Fruit fly (Drosophila melanogaster) whole organism, embryonic: ENCODE measurements around the gene Ythdc1.
A peak's percentile ranks its signal among the peaks of the same experiment; 100 is the strongest.

ENCODE experiments used
- Adf1 ChIP-seq: fragments of 200-800 bp; sonication (Bioruptor generic); IDR thresholded peaks from 2 replicates; pipeline ENCODE4 v1.3.6; 2022; ENCODE audit warnings: missing biosample characterization, missing genetic modification characterization
- Atf-2 ChIP-seq: fragments of 200-800 bp; sonication (Bioruptor generic); optimal IDR thresholded peaks from 2 replicates; lab custom pipeline; 2016; ENCODE audit warnings: missing biosample characterization, missing genetic modification characterization
- CG10267 ChIP-seq: fragments of 200-800 bp; sonication (Bioruptor generic); optimal IDR thresholded peaks from 2 replicates; lab custom pipeline; 2018; ENCODE audit warnings: missing biosample characterization, mild to moderate bottlenecking, missing genetic modification characterization, moderate library complexity
- CG10565 ChIP-seq: fragments of 200-800 bp; sonication (Bioruptor generic); optimal IDR thresholded peaks from 3 replicates; lab custom pipeline; 2016; ENCODE audit warnings: missing biosample characterization, mild to moderate bottlenecking, missing genetic modification characterization
- CG10959 ChIP-seq: fragments of 200-800 bp; sonication (Bioruptor generic); IDR thresholded peaks from 2 replicates; pipeline ENCODE4 v1.3.6; 2022; ENCODE audit warnings: missing biosample characterization, missing genetic modification characterization
- CG12299 ChIP-seq: fragments of 200-800 bp; sonication (Bioruptor generic); optimal IDR thresholded peaks from 2 replicates; lab custom pipeline; 2018; ENCODE audit warnings: missing biosample characterization, mild to moderate bottlenecking, missing genetic modification characterization
- CG1233 ChIP-seq: fragments of 200-800 bp; sonication (Bioruptor generic); optimal IDR thresholded peaks from 4 replicates; lab custom pipeline; 2018; ENCODE audit warnings: missing biosample characterization, mild to moderate bottlenecking, missing genetic modification characterization
- CG13123 ChIP-seq: fragments of 200-800 bp; sonication (Bioruptor generic); optimal IDR thresholded peaks from 2 replicates; lab custom pipeline; 2016; ENCODE audit warnings: missing biosample characterization, missing genetic modification characterization
- CG14441 ChIP-seq: fragments of 200-800 bp; sonication (Bioruptor generic); IDR thresholded peaks from 2 replicates; pipeline ENCODE4 v1.3.6; 2022; ENCODE audit warnings: missing biosample characterization, missing genetic modification characterization
- CG15269 ChIP-seq: fragments of 200-800 bp; sonication (Bioruptor generic); optimal IDR thresholded peaks from 2 replicates; lab custom pipeline; 2018; ENCODE audit warnings: missing biosample characterization, mild to moderate bottlenecking, missing genetic modification characterization, moderate library complexity
- CG16813 ChIP-seq: fragments of 200-800 bp; sonication (Bioruptor generic); IDR thresholded peaks from 3 replicates; pipeline ENCODE4 v1.3.6; 2022; ENCODE audit warnings: missing biosample characterization, missing genetic modification characterization; ENCODE audit not compliant: partially characterized antibody
- CG17186 ChIP-seq: fragments of 200-800 bp; sonication (Bioruptor generic); optimal IDR thresholded peaks from 3 replicates; lab custom pipeline; 2017; ENCODE audit warnings: missing biosample characterization, missing genetic modification reagents, missing genetic modification characterization
- CG17612 ChIP-seq: fragments of 200-800 bp; sonication (Bioruptor generic); IDR thresholded peaks from 2 replicates; pipeline ENCODE4 v1.3.6; 2022; ENCODE audit warnings: missing biosample characterization, missing genetic modification characterization
- CG18619 ChIP-seq: fragments of 200-800 bp; sonication (Bioruptor generic); optimal IDR thresholded peaks from 3 replicates; lab custom pipeline; 2017; ENCODE audit warnings: missing biosample characterization, mild to moderate bottlenecking, missing genetic modification characterization
- CG2712 ChIP-seq: fragments of 200-800 bp; optimal IDR thresholded peaks from 3 replicates; lab custom pipeline; 2019; ENCODE audit warnings: missing biosample characterization, mild to moderate bottlenecking, missing genetic modification characterization, moderate library complexity
- CG3163 ChIP-seq: fragments of 200-800 bp; sonication (Bioruptor generic); optimal IDR thresholded peaks from 3 replicates; lab custom pipeline; 2016; ENCODE audit warnings: missing biosample characterization, missing genetic modification characterization
- CG32532 ChIP-seq: fragments of 200-800 bp; sonication (Bioruptor generic); IDR thresholded peaks from 2 replicates; pipeline ENCODE4 v1.3.6; 2022; ENCODE audit warnings: missing biosample characterization, missing genetic modification characterization
- CG3847 ChIP-seq: fragments of 200-800 bp; sonication (Bioruptor generic); IDR thresholded peaks from 2 replicates; pipeline ENCODE4 v1.3.6; 2022; ENCODE audit warnings: missing biosample characterization, missing genetic modification characterization
- CG6854 ChIP-seq: fragments of 200-800 bp; sonication (Bioruptor generic); optimal IDR thresholded peaks from 3 replicates; lab custom pipeline; 2017; ENCODE audit warnings: missing biosample characterization, mild to moderate bottlenecking, missing genetic modification characterization
- HLHmδ ChIP-seq: fragments of 200-800 bp; sonication (Bioruptor generic); optimal IDR thresholded peaks from 2 replicates; lab custom pipeline; 2018; ENCODE audit warnings: missing biosample characterization, mild to moderate bottlenecking, missing genetic modification characterization, moderate library complexity
- Jarid2 ChIP-seq: fragments of 200-800 bp; sonication (Bioruptor generic); optimal IDR thresholded peaks from 3 replicates; lab custom pipeline; 2017; ENCODE audit warnings: mild to moderate bottlenecking, missing biosample characterization, missing genetic modification reagents, missing genetic modification characterization
- Med ChIP-seq: fragments of 200-800 bp; sonication (Bioruptor generic); peaks from one replicate; lab custom pipeline; 2016; ENCODE audit warnings: missing biosample characterization, missing genetic modification characterization, mild to moderate bottlenecking, inconsistent platforms, moderate library complexity
- Meics ChIP-seq: fragments of 200-800 bp; sonication (Bioruptor generic); optimal IDR thresholded peaks from 2 replicates; lab custom pipeline; 2017; ENCODE audit warnings: missing biosample characterization, mild to moderate bottlenecking, missing genetic modification characterization
- NC2α ChIP-seq: fragments of 200-800 bp; sonication (Bioruptor generic); optimal IDR thresholded peaks from 2 replicates; lab custom pipeline; 2016; ENCODE audit warnings: missing biosample characterization, missing genetic modification characterization
- NC2β ChIP-seq: fragments of 200-800 bp; sonication (Bioruptor generic); optimal IDR thresholded peaks from 2 replicates; lab custom pipeline; 2016; ENCODE audit warnings: missing biosample characterization, missing genetic modification characterization
- NfI ChIP-seq: fragments of 200-800 bp; sonication (Bioruptor generic); optimal IDR thresholded peaks from 3 replicates; lab custom pipeline; 2018; ENCODE audit warnings: missing biosample characterization, mild to moderate bottlenecking, missing genetic modification characterization, moderate library complexity
- Opbp ChIP-seq: fragments of 200-800 bp; sonication (Bioruptor generic); IDR thresholded peaks from 3 replicates; pipeline ENCODE4 v1.3.6; 2022; ENCODE audit warnings: missing biosample characterization, missing genetic modification characterization; ENCODE audit not compliant: partially characterized antibody
- Sry-β ChIP-seq: fragments of 200-800 bp; sonication (Bioruptor generic); optimal IDR thresholded peaks from 2 replicates; lab custom pipeline; 2018; ENCODE audit warnings: missing biosample characterization, mild to moderate bottlenecking, missing genetic modification characterization, moderate library complexity
- TFAM ChIP-seq: fragments of 200-800 bp; sonication (Bioruptor generic); optimal IDR thresholded peaks from 2 replicates; lab custom pipeline; 2017; ENCODE audit warnings: missing biosample characterization, missing genetic modification characterization, inconsistent platforms
- al ChIP-seq: fragments of 200-800 bp; sonication (Bioruptor generic); IDR thresholded peaks from 2 replicates; pipeline ENCODE4 v1.3.6; 2022; ENCODE audit warnings: missing biosample characterization, missing genetic modification characterization
- crol ChIP-seq: fragments of 200-800 bp; sonication (Bioruptor generic); IDR thresholded peaks from 2 replicates; pipeline ENCODE4 v1.3.6; 2022; ENCODE audit warnings: missing biosample characterization, missing genetic modification characterization
- dan ChIP-seq: fragments of 200-800 bp; sonication (Bioruptor generic); IDR thresholded peaks from 2 replicates; pipeline ENCODE4 v1.3.6; 2022; ENCODE audit warnings: missing biosample characterization, missing genetic modification characterization
- ewg ChIP-seq: fragments of 200-800 bp; sonication (Bioruptor generic); optimal IDR thresholded peaks from 3 replicates; lab custom pipeline; 2017; ENCODE audit warnings: mild to moderate bottlenecking, missing biosample characterization, missing genetic modification reagents, missing genetic modification characterization
- eyg ChIP-seq: fragments of 200-800 bp; sonication (Bioruptor generic); optimal IDR thresholded peaks from 3 replicates; lab custom pipeline; 2016; ENCODE audit warnings: missing biosample characterization, missing genetic modification characterization
- fd96Cb ChIP-seq: fragments of 200-800 bp; sonication (Bioruptor generic); optimal IDR thresholded peaks from 2 replicates; lab custom pipeline; 2018; ENCODE audit warnings: missing biosample characterization, mild to moderate bottlenecking, missing genetic modification characterization, moderate library complexity
- fru ChIP-seq: fragments of >200 bp; optimal IDR thresholded peaks from 2 replicates; lab custom pipeline; 2017
- hbn ChIP-seq: fragments of 200-800 bp; sonication (Bioruptor generic); IDR thresholded peaks from 2 replicates; pipeline ENCODE4 v1.3.6; 2022; ENCODE audit warnings: missing biosample characterization, missing genetic modification characterization; ENCODE audit not compliant: partially characterized antibody
- ind ChIP-seq: fragments of 200-800 bp; sonication (Bioruptor generic); optimal IDR thresholded peaks from 3 replicates; lab custom pipeline; 2016; ENCODE audit warnings: missing biosample characterization, missing genetic modification characterization
- kay ChIP-seq: fragments of 200-800 bp; sonication (Bioruptor generic); optimal IDR thresholded peaks from 2 replicates; lab custom pipeline; 2016; ENCODE audit warnings: missing biosample characterization, missing genetic modification characterization
- lilli ChIP-seq: fragments of 200-800 bp; sonication (Bioruptor generic); optimal IDR thresholded peaks from 3 replicates; lab custom pipeline; 2016; ENCODE audit warnings: missing biosample characterization, missing genetic modification characterization
- nerfin-2 ChIP-seq: fragments of 200-800 bp; sonication (Bioruptor generic); IDR thresholded peaks from 2 replicates; pipeline ENCODE4 v1.3.6; 2022; ENCODE audit warnings: missing biosample characterization, missing genetic modification characterization; ENCODE audit not compliant: partially characterized antibody
- oc ChIP-seq: fragments of 200-800 bp; sonication (Bioruptor generic); optimal IDR thresholded peaks from 2 replicates; lab custom pipeline; 2018; ENCODE audit warnings: missing biosample characterization, mild to moderate bottlenecking, missing genetic modification characterization, moderate library complexity
- p53 ChIP-seq: fragments of 200-800 bp; sonication (Bioruptor generic); optimal IDR thresholded peaks from 2 replicates; lab custom pipeline; 2016; ENCODE audit warnings: missing biosample characterization, missing genetic modification characterization
- schlank ChIP-seq: fragments of 200-800 bp; sonication (Bioruptor generic); optimal IDR thresholded peaks from 2 replicates; lab custom pipeline; 2018; ENCODE audit warnings: missing biosample characterization, mild to moderate bottlenecking, missing genetic modification characterization
- stwl ChIP-seq: fragments of 200-800 bp; sonication (Bioruptor generic); optimal IDR thresholded peaks from 3 replicates; lab custom pipeline; 2018; ENCODE audit warnings: missing biosample characterization, mild to moderate bottlenecking, missing genetic modification characterization, moderate library complexity
- sug ChIP-seq: fragments of 200-800 bp; optimal IDR thresholded peaks from 2 replicates; lab custom pipeline; 2019; ENCODE audit warnings: missing biosample characterization, mild to moderate bottlenecking, missing genetic modification characterization, moderate library complexity
- tap ChIP-seq: fragments of 200-800 bp; optimal IDR thresholded peaks from 3 replicates; lab custom pipeline; 2019; ENCODE audit warnings: missing biosample characterization, mild to moderate bottlenecking, missing genetic modification characterization, moderate library complexity
- tna ChIP-seq: fragments of 200-800 bp; sonication (Bioruptor generic); IDR thresholded peaks from 2 replicates; pipeline ENCODE4 v1.3.6; 2022; ENCODE audit warnings: missing biosample characterization, missing genetic modification characterization; ENCODE audit not compliant: partially characterized antibody
- trem ChIP-seq: fragments of 200-800 bp; optimal IDR thresholded peaks from 3 replicates; lab custom pipeline; 2019; ENCODE audit warnings: missing biosample characterization, mild to moderate bottlenecking, missing genetic modification characterization, moderate library complexity
- tx ChIP-seq: fragments of 200-800 bp; sonication (Bioruptor generic); optimal IDR thresholded peaks from 2 replicates; lab custom pipeline; 2016; ENCODE audit warnings: missing biosample characterization, missing genetic modification characterization
- wor ChIP-seq: fragments of 200-800 bp; sonication (Bioruptor generic); IDR thresholded peaks from 2 replicates; pipeline ENCODE4 v1.3.6; 2022; ENCODE audit warnings: missing biosample characterization, missing genetic modification characterization

Gene Ythdc1

DNA sequence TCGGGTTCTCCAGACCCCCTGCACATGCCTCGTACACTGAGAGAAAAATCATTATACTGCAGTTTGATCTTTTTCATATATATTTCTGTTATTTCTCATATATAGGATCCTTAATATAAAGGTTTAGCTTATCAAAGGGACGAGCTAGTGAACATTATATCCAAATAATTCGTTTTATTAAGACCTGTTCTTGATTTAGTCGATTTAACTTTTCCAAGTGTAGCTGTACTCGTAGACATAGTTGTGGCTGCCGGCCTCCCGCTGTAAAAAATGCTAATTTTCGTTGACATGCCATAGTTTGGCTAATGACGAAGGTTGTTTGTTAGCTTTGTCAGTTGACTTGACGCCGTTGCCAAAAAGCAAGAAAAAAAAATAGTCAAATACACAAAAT is 8.5 kb upstream of the Ythdc1 start (continued):
- TF ChIP-seq CG12299 (tag; lab: Kevin White, UChicago), result peak; percentile 76
- peak; percentile 94 for TF ChIP-seq CG2712
- TF ChIP-seq tna (GFP tag; lab: Robert Waterston, UW), result no peak
- TF ChIP-seq eyg (GFP tag; lab: Kevin White, UChicago), result peak; percentile 65
- TF ChIP-seq HLHmδ (GFP tag; lab: Kevin White, UChicago), result no peak
- peak; percentile 38 for TF ChIP-seq Adf1 (GFP tag; lab: Robert Waterston, UW)
- TF ChIP-seq al (GFP tag; lab: Robert Waterston, UW), result peak; percentile 81
- no peak for TF ChIP-seq CG16813
- TF ChIP-seq Jarid2 (GFP tag; lab: Kevin White, UChicago), result peak; percentile 22
- peak; percentile 69 for TF ChIP-seq CG6854 (GFP tag; lab: Kevin White, UChicago)
- TF ChIP-seq Atf-2, result peak; percentile 70
- peak; percentile 63 for TF ChIP-seq tx
- peak; percentile 67 for TF ChIP-seq oc (tag; lab: Kevin White, UChicago)
- peak; percentile 60 for TF ChIP-seq NC2α (GFP tag; lab: Kevin White, UChicago)
- TF ChIP-seq Meics, result peak; percentile 85
- TF ChIP-seq lilli (GFP tag; lab: Kevin White, UChicago), result peak; percentile 86
- TF ChIP-seq ewg (GFP tag; lab: Kevin White, UChicago), result peak; percentile 64
- peak; percentile 64 for TF ChIP-seq wor (GFP tag; lab: Robert Waterston, UW)
- TF ChIP-seq CG3847 (GFP tag; lab: Robert Waterston, UW), result peak; percentile 80
- TF ChIP-seq TFAM (GFP tag; lab: Kevin White, UChicago), result peak; percentile 65
- TF ChIP-seq kay (GFP tag; lab: Kevin White, UChicago), result peak; percentile 58
- peak; percentile 90 for TF ChIP-seq sug (tag; lab: Kevin White, UChicago)
- TF ChIP-seq dan, result 0 out of 2 replicates have a peak, but pooled peaks have one; percentile 37
- TF ChIP-seq schlank, result peak; percentile 68
- peak; percentile 81 for TF ChIP-seq CG10959
- peak; percentile 64 for TF ChIP-seq CG17612 (GFP tag; lab: Robert Waterston, UW)
- peak; percentile 75 for TF ChIP-seq CG13123 (GFP tag; lab: Kevin White, UChicago)
- peak; percentile 84 for TF ChIP-seq fd96Cb (tag; lab: Kevin White, UChicago)
- peak; percentile 87 for TF ChIP-seq CG14441 (GFP tag; lab: Robert Waterston, UW)
- no peak for TF ChIP-seq nerfin-2 (GFP tag; lab: Robert Waterston, UW)
- TF ChIP-seq CG18619 (GFP tag; lab: Kevin White, UChicago), result peak; percentile 77
- peak; percentile 68 for TF ChIP-seq NfI
- peak; percentile 34 for TF ChIP-seq stwl (tag; lab: Kevin White, UChicago)
- peak; percentile 85 for TF ChIP-seq CG10267 (tag; lab: Kevin White, UChicago)
- peak; percentile 74 for TF ChIP-seq NC2β (GFP tag; lab: Kevin White, UChicago)
- TF ChIP-seq hbn (GFP tag; lab: Robert Waterston, UW), result no peak
- TF ChIP-seq Opbp (GFP tag; lab: Robert Waterston, UW), result no peak
- peak; percentile 17 for TF ChIP-seq CG3163 (GFP tag; lab: Kevin White, UChicago)
- TF ChIP-seq Med, result peak; percentile 97
- peak; percentile 73 for TF ChIP-seq trem (tag; lab: Kevin White, UChicago)
- TF ChIP-seq crol, result no peak
- peak; percentile 89 for TF ChIP-seq CG15269 (tag; lab: Kevin White, UChicago)
- TF ChIP-seq CG17186 (GFP tag; lab: Kevin White, UChicago), result peak; percentile 4
- TF ChIP-seq CG10565 (GFP tag; lab: Kevin White, UChicago), result no peak
- peak; percentile 88 for TF ChIP-seq tap (tag; lab: Kevin White, UChicago)
- peak; percentile 74 for TF ChIP-seq CG1233
- peak; percentile 93 for TF ChIP-seq CG32532
- peak; percentile 24 for TF ChIP-seq Sry-β (GFP tag; lab: Kevin White, UChicago)
- TF ChIP-seq ind (GFP tag; lab: Kevin White, UChicago), result peak; percentile 84
- no peak for TF ChIP-seq fru (lab: Kevin White, UChicago)
- TF ChIP-seq p53, result peak; percentile 5
